Fruit fly (Drosophila melanogaster) whole organism, prepupa: ENCODE measurements around the gene Vps52.

ENCODE experiments used
- Blimp-1 ChIP-seq: fragments of 200-800 bp; sonication (Bioruptor generic); optimal IDR thresholded peaks from 3 replicates; lab custom pipeline; 2017; ENCODE audit warnings: missing biosample characterization, missing genetic modification characterization, mild to moderate bottlenecking, moderate library complexity, missing genetic modification reagents
- CG10669 ChIP-seq: fragments of 200-800 bp; sonication (Bioruptor generic); optimal IDR thresholded peaks from 3 replicates; lab custom pipeline; 2018; ENCODE audit warnings: missing biosample characterization, mild to moderate bottlenecking, missing genetic modification characterization, moderate library complexity
- CG11294 ChIP-seq: fragments of 200-800 bp; sonication (Bioruptor generic); IDR thresholded peaks from 2 replicates; pipeline ENCODE4 v1.3.6; 2022; ENCODE audit warnings: missing biosample characterization, missing genetic modification characterization
- CG11762 ChIP-seq: fragments of 200-800 bp; sonication (Bioruptor generic); optimal IDR thresholded peaks from 3 replicates; lab custom pipeline; 2016; ENCODE audit warnings: missing biosample characterization, missing genetic modification characterization; ENCODE audit not compliant: insufficient read depth
- CG15336 ChIP-seq: fragments of 200-800 bp; sonication (Bioruptor generic); IDR thresholded peaks from 2 replicates; pipeline ENCODE4 v1.3.6; 2022; ENCODE audit warnings: missing biosample characterization, missing genetic modification characterization
- CG3032 ChIP-seq: fragments of 200-800 bp; optimal IDR thresholded peaks from 2 replicates; lab custom pipeline; 2019; ENCODE audit warnings: missing biosample characterization, mild to moderate bottlenecking, missing genetic modification characterization, moderate library complexity
- CG31627 ChIP-seq: fragments of 200-800 bp; sonication (Bioruptor generic); optimal IDR thresholded peaks from 3 replicates; lab custom pipeline; 2016; ENCODE audit warnings: missing biosample characterization, missing genetic modification characterization
- CG34406 ChIP-seq: fragments of 200-800 bp; sonication (Bioruptor generic); optimal IDR thresholded peaks from 3 replicates; lab custom pipeline; 2016; ENCODE audit warnings: missing biosample characterization, missing genetic modification characterization
- CG6163 ChIP-seq: fragments of 200-800 bp; sonication (Bioruptor generic); IDR thresholded peaks from 3 replicates; pipeline ENCODE4 v1.3.6; 2022; ENCODE audit warnings: missing biosample characterization, missing genetic modification characterization
- CG6276 ChIP-seq: fragments of 200-800 bp; sonication (Bioruptor generic); optimal IDR thresholded peaks from 2 replicates; lab custom pipeline; 2017; ENCODE audit warnings: missing biosample characterization, mild to moderate bottlenecking, missing genetic modification characterization
- CG6792 ChIP-seq: fragments of 200-800 bp; sonication (Bioruptor generic); optimal IDR thresholded peaks from 3 replicates; lab custom pipeline; 2016; ENCODE audit warnings: missing biosample characterization, missing genetic modification characterization
- CG6808 ChIP-seq: fragments of 200-800 bp; sonication (Bioruptor generic); optimal IDR thresholded peaks from 3 replicates; lab custom pipeline; 2017; ENCODE audit warnings: missing biosample characterization, missing genetic modification characterization, mild to moderate bottlenecking, moderate library complexity, missing genetic modification reagents
- CG8119 ChIP-seq: fragments of 200-800 bp; sonication (Bioruptor generic); IDR thresholded peaks from 3 replicates; pipeline ENCODE4 v1.3.6; 2022; ENCODE audit warnings: missing biosample characterization, missing genetic modification characterization
- CG8632 ChIP-seq: fragments of 200-800 bp; sonication (Bioruptor generic); optimal IDR thresholded peaks from 3 replicates; lab custom pipeline; 2016; ENCODE audit warnings: missing biosample characterization, missing genetic modification characterization
- CG9139 ChIP-seq: fragments of 200-800 bp; sonication (Bioruptor generic); optimal IDR thresholded peaks from 3 replicates; lab custom pipeline; 2017; ENCODE audit warnings: missing biosample characterization, mild to moderate bottlenecking, missing genetic modification characterization
- Eip75B ChIP-seq: fragments of 200-800 bp; sonication (Bioruptor generic); optimal IDR thresholded peaks from 3 replicates; lab custom pipeline; 2016; ENCODE audit warnings: missing biosample characterization, missing genetic modification characterization
- Eip78C ChIP-seq: fragments of 200-800 bp; sonication (Bioruptor generic); peaks from one replicate; lab custom pipeline; 2016; ENCODE audit warnings: missing biosample characterization, missing genetic modification characterization
- Eip93F ChIP-seq: fragments of 200-800 bp; sonication (Bioruptor generic); optimal IDR thresholded peaks from 2 replicates; lab custom pipeline; 2016; ENCODE audit warnings: missing biosample characterization, mild to moderate bottlenecking, missing genetic modification characterization
- Ets96B ChIP-seq: fragments of 200-800 bp; optimal IDR thresholded peaks from 2 replicates; lab custom pipeline; 2019; ENCODE audit warnings: missing biosample characterization, mild to moderate bottlenecking, missing genetic modification characterization, moderate library complexity
- Gug ChIP-seq: fragments of 200-800 bp; sonication (Bioruptor generic); IDR thresholded peaks from 2 replicates; pipeline ENCODE4 v1.3.6; 2022; ENCODE audit warnings: missing biosample characterization, missing genetic modification characterization
- Hr39 ChIP-seq: fragments of 200-800 bp; sonication (Bioruptor generic); optimal IDR thresholded peaks from 2 replicates; lab custom pipeline; 2016; ENCODE audit warnings: missing biosample characterization, missing genetic modification characterization
- Lpt ChIP-seq: fragments of 200-800 bp; sonication (Bioruptor generic); optimal IDR thresholded peaks from 3 replicates; lab custom pipeline; 2016; ENCODE audit warnings: missing biosample characterization, missing genetic modification characterization
- Met ChIP-seq: fragments of 200-800 bp; sonication (Bioruptor generic); optimal IDR thresholded peaks from 3 replicates; lab custom pipeline; 2016; ENCODE audit warnings: missing biosample characterization, missing genetic modification characterization
- Smox ChIP-seq: fragments of 200-800 bp; sonication (Bioruptor generic); optimal IDR thresholded peaks from 3 replicates; lab custom pipeline; 2016; ENCODE audit warnings: missing biosample characterization, missing genetic modification characterization
- Sox102F ChIP-seq: fragments of 200-800 bp; sonication (Bioruptor generic); optimal IDR thresholded peaks from 2 replicates; lab custom pipeline; 2016; ENCODE audit warnings: missing biosample characterization, mild to moderate bottlenecking, missing genetic modification characterization
- Sox14 ChIP-seq: fragments of 200-800 bp; sonication (Bioruptor generic); optimal IDR thresholded peaks from 3 replicates; lab custom pipeline; 2016; ENCODE audit warnings: missing biosample characterization, missing genetic modification characterization
- Sox15 ChIP-seq: fragments of 200-800 bp; sonication (Bioruptor generic); optimal IDR thresholded peaks from 3 replicates; lab custom pipeline; 2016; ENCODE audit warnings: missing biosample characterization, missing genetic modification characterization
- achi ChIP-seq: fragments of 200-800 bp; sonication (Bioruptor generic); optimal IDR thresholded peaks from 3 replicates; lab custom pipeline; 2016; ENCODE audit warnings: missing biosample characterization, missing genetic modification characterization
- cyc ChIP-seq: fragments of 200-800 bp; sonication (Bioruptor generic); optimal IDR thresholded peaks from 3 replicates; lab custom pipeline; 2016; ENCODE audit warnings: missing biosample characterization, missing genetic modification characterization
- dac ChIP-seq: fragments of 200-800 bp; sonication (Bioruptor generic); optimal IDR thresholded peaks from 2 replicates; lab custom pipeline; 2017; ENCODE audit warnings: missing biosample characterization, mild to moderate bottlenecking, missing genetic modification characterization
- eg ChIP-seq: fragments of 200-800 bp; sonication (Bioruptor generic); IDR thresholded peaks from 3 replicates; pipeline ENCODE4 v1.3.6; 2022; ENCODE audit warnings: missing biosample characterization, missing genetic modification characterization
- esn ChIP-seq: fragments of 200-800 bp; sonication (Bioruptor generic); optimal IDR thresholded peaks from 2 replicates; lab custom pipeline; 2016; ENCODE audit warnings: missing biosample characterization, mild to moderate bottlenecking, missing genetic modification characterization, moderate library complexity
- fd85E ChIP-seq: fragments of 200-800 bp; sonication (Bioruptor generic); optimal IDR thresholded peaks from 3 replicates; lab custom pipeline; 2016; ENCODE audit warnings: missing biosample characterization, missing genetic modification characterization
- fkh ChIP-seq: fragments of 200-800 bp; sonication (Bioruptor generic); optimal IDR thresholded peaks from 3 replicates; lab custom pipeline; 2017; ENCODE audit warnings: missing biosample characterization, mild to moderate bottlenecking, missing genetic modification characterization, moderate library complexity
- lz ChIP-seq: fragments of 200-800 bp; sonication (Bioruptor generic); optimal IDR thresholded peaks from 3 replicates; lab custom pipeline; 2016; ENCODE audit warnings: missing biosample characterization, missing genetic modification characterization
- pdm3 ChIP-seq: fragments of 200-800 bp; sonication (Bioruptor generic); optimal IDR thresholded peaks from 3 replicates; lab custom pipeline; 2016; ENCODE audit warnings: missing biosample characterization, missing genetic modification characterization
- ss ChIP-seq, 2 experiments: fragments of 200-800 bp; sonication (Bioruptor generic); optimal IDR thresholded peaks; 2 replicates in 1 of 2; 3 replicates in 1 of 2; lab custom pipeline; 2017 to 2018; ENCODE audit warnings: mild to moderate bottlenecking in 2 of 2, missing biosample characterization in 2 of 2, missing genetic modification characterization in 2 of 2, moderate library complexity in 1 of 2
- svp ChIP-seq: fragments of 200-800 bp; sonication (Bioruptor generic); peaks from one replicate; lab custom pipeline; 2016; ENCODE audit warnings: missing biosample characterization, missing genetic modification characterization
- topi ChIP-seq: fragments of 200-800 bp; sonication (Bioruptor generic); optimal IDR thresholded peaks from 3 replicates; lab custom pipeline; 2016; ENCODE audit warnings: missing biosample characterization, missing genetic modification characterization

Vps52 gene

DNA sequence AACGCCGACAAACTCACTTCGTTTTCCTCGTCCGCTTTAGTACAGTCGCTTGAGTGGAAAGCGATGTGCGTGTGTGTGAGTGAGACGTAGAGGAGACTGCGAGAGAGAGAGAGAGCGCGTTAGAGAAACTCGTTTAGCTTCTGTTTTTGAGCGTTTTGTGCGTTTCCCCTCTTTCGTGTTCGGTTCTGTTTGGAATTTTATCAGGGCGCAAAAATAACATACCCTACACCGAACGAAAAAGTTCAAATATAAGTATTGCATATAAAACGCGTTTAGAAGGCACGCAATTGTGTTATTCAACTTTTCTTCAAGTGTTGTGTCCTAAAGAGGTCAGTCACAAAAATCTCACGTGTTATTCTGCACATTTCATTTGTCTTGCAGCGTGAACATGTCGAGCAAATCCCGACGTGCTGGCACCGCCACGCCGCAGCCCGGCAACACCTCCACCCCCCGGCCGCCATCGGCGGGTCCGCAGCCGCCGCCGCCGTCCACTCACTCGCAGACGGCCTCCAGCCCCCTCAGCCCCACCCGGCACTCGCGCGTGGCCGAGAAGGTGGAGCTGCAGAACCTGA is 19.3 kb upstream of the Vps52 start:
- TF ChIP-seq Eip78C (GFP tag; lab: Kevin White, UChicago) (peak; percentile 73), Blimp-1 (GFP tag; lab: Kevin White, UChicago) (no peak), CG6808 (no peak), CG9139 (GFP tag; lab: Kevin White, UChicago) (no peak), CG6792 (GFP tag; lab: Kevin White, UChicago) (peak; percentile 21), svp (peak; percentile 54), Eip93F (GFP tag; lab: Kevin White, UChicago) (no peak), Gug (GFP tag; lab: Robert Waterston, UW) (peak; percentile 34; the same call in 1 of the 2 replicates), eg (peak; percentile 76), dac (GFP tag; lab: Kevin White, UChicago) (peak; percentile 17), Sox14 (no peak), CG34406 (GFP tag; lab: Kevin White, UChicago) (no peak), CG3032 (tag; lab: Kevin White, UChicago) (peak; percentile 2), CG6163 (GFP tag; lab: Robert Waterston, UW) (peak; percentile 55; the same call in 1 of the 3 replicates), CG6276 (GFP tag; lab: Kevin White, UChicago) (no peak), Ets96B (tag; lab: Kevin White, UChicago) (peak; percentile 11), fd85E (no peak), lz (GFP tag; lab: Kevin White, UChicago) (peak; percentile 28), topi (peak; percentile 3), CG8119 (peak; percentile 64; the same call in 2 of the 3 replicates), Sox102F (GFP tag; lab: Kevin White, UChicago) (no peak), CG10669 (GFP tag; lab: Kevin White, UChicago) (no peak), Smox (peak; percentile 27), cyc (GFP tag; lab: Kevin White, UChicago) (peak; percentile 33), fkh (GFP tag; lab: Kevin White, UChicago) (no peak), Eip75B (peak; percentile 51), Lpt (GFP tag; lab: Kevin White, UChicago) (peak; percentile 42), CG11294 (GFP tag; lab: Robert Waterston, UW) (0 out of 2 replicates have a peak, but pooled peaks have one; percentile 20), Hr39 (peak; percentile 32), CG15336 (GFP tag; lab: Robert Waterston, UW) (peak; percentile 65), esn (GFP tag; lab: Kevin White, UChicago) (peak; percentile 24), achi (GFP tag; lab: Kevin White, UChicago) (no peak), CG11762 (GFP tag; lab: Kevin White, UChicago) (peak; percentile 8), pdm3 (GFP tag; lab: Kevin White, UChicago) (peak; percentile 29), Sox15 (GFP tag; lab: Kevin White, UChicago) (no peak), Met (GFP tag; lab: Kevin White, UChicago) (no peak), CG8632 (no peak), ss (GFP tag; optimal IDR thresholded peaks at IDR 0.05; lab: Kevin White, UChicago) (peak in 1 of 2 experiments; percentile 43), CG31627 (GFP tag; lab: Kevin White, UChicago) (peak; percentile 13)

DNA sequence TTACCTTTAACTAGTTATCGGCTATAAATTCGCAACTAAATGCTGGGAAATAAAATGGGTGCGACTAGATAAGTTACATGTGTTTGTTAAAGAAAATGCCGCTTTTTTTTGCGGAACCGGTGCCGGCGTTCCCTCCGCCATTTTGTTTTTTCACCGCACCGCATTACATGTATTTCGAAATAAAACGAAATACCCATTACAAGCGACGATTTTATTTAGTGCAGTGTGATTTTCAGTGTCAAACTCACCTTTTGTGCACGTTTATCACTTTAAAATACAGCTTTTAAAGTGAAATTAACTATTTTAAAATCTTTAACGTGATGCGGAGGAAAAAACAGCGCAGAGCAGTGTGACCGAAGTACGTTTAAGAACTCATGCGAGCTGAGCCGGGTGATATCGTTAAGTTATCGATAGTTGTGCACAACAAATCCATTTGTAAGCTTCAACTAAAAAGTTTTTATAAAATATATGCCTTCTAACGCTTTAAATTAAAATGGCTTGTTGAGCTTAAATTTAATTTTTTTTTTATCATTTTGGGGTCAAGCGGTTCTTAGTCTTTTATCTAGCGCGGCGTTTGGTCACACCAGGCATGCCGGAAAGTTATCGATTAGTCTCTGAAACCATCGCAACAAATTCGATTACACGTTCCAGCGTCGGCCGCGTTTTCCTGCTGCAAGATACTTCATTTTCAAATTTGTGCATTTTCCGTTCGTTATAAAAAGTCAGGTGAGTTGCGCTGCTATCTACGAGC is 18.4 kb upstream of the Vps52 start, which contains the start of the genes Hel25E and Lam:
Hel25E (minus strand) TSS at position 380 of the 751 bp plus-strand sequence.
Lam (plus strand) TSS at position 546 of the 751 bp plus-strand sequence.
- TF ChIP-seq CG3032 (tag; lab: Kevin White, UChicago) (peak; percentile 10), eg (no peak), CG15336 (GFP tag; lab: Robert Waterston, UW) (0 out of 2 replicates have a peak, but pooled peaks have one; percentile 9), CG6276 (GFP tag; lab: Kevin White, UChicago) (no peak), dac (GFP tag; lab: Kevin White, UChicago) (no peak)
